Worm (Caenorhabditis elegans) whole organism, L4/young adult: Measurements from ENCODE around the gene F37A8.1.

ENCODE experiments used
- W03F9.2 ChIP-seq: fragments of 150-350 bp; optimal IDR thresholded peaks from 2 replicates; lab custom pipeline; 2014; ENCODE audit warnings: missing biosample characterization, missing genetic modification characterization
- dao-5 ChIP-seq: sonication (generic microtip); optimal IDR thresholded peaks from 2 replicates; lab custom pipeline; 2016; ENCODE audit warnings: missing genotype, missing genetic modification characterization, moderate library complexity, missing compliant biosample characterization
- him-1 ChIP-seq: sonication (generic microtip); optimal IDR thresholded peaks from 2 replicates; lab custom pipeline; 2016; ENCODE audit warnings: missing genotype, missing genetic modification reagents, missing genetic modification characterization, missing compliant biosample characterization

F37A8.1 gene

DNA sequence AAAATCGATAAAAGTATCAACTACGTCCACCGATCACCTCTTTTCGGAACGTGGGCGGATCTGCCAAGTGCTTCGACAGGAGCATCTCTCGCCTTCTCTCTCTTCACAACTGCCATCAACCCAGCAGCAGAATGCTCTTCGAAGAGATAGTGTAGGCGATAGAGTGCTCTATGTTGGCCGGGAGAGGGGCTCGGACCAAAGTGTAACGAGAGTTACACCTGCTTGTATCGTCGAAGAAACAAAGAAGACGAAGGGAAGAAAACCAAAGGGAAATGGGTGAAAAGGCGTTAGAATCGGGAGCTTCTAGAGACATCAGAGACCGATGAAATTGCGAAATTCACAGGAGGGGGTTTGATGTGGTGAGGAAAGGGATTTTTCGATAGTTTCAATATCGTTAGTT is 13.4 kb upstream of the F37A8.1 start:
- TF ChIP-seq him-1 (tag; lab: Kevin White, UChicago) (no peak), dao-5 (tag; lab: Kevin White, UChicago) (no peak), W03F9.2 (no peak)

DNA sequence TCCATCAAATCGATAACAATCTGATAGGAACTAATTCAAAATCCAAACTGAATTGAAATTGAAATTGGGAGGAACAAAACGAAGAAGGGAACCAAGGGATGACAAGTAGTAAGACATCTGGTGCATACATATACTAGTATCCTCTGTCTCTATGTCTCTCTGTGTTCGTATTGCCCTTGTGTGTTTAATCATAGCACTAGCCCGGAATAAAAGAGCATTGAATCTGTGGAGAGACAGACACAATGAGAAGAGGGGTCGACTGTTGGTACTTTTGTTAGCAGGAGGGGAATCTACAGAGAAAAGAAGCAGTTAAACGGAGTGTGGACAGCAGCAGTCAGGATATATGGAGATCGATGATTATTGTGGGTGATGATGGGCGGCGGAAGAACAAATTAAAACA is 12.5 kb upstream of the F37A8.1 start:
- TF ChIP-seq him-1 (tag; lab: Kevin White, UChicago) (no peak), dao-5 (tag; lab: Kevin White, UChicago) (no peak), W03F9.2 (no peak)

DNA sequence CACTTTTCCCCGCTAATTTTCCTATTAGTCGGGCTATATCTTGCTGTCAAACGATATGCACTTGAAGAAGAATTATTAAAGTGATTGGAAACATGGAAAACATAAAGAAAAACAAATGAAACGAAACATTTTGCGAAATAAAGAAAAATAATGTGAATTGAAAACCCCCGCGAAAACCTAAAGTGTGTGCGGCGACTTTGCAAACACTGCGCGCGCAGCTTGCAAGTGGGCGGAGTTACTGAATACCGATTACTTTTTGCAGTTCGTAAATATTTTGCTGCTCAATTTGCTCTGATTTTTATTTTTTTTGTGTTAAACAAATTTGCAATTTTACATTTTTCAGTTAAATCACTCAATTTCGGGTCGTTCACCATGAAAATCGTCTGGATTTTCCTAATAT is 11.6 kb upstream of the F37A8.1 start, which contains the start of gene ccdc-47:
ccdc-47 (plus strand) TSS at position 344 of the 400 bp plus-strand sequence.
- TF ChIP-seq dao-5 (tag; lab: Kevin White, UChicago), result no peak
- TF ChIP-seq him-1 (tag; lab: Kevin White, UChicago), result no peak
- TF ChIP-seq W03F9.2, result peak; percentile 85

DNA sequence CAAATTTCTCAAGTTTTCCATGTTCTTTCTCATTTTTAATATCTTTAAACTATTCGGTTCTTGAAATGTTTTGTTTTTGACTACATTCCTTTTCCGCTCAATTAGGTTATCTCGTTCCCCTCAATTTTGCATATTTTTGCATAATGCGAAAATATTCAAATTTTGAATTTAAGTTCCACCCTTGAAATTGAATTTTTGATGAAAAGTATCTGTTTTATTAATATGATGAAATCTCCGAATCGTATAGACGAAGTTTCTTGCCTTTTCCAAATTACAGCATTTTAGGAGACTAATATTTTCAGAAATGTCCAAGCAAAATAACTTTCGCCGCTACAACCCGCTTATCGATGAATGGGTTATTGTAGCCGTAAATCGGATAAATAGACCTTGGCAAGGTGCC is 9.7 kb upstream of the F37A8.1 start, which contains the start of gene ZK1058.3:
ZK1058.3 (plus strand) TSS at position 301 of the 400 bp plus-strand sequence.
- TF ChIP-seq W03F9.2 (no peak), dao-5 (tag; lab: Kevin White, UChicago) (no peak), him-1 (tag; lab: Kevin White, UChicago) (no peak)

DNA sequence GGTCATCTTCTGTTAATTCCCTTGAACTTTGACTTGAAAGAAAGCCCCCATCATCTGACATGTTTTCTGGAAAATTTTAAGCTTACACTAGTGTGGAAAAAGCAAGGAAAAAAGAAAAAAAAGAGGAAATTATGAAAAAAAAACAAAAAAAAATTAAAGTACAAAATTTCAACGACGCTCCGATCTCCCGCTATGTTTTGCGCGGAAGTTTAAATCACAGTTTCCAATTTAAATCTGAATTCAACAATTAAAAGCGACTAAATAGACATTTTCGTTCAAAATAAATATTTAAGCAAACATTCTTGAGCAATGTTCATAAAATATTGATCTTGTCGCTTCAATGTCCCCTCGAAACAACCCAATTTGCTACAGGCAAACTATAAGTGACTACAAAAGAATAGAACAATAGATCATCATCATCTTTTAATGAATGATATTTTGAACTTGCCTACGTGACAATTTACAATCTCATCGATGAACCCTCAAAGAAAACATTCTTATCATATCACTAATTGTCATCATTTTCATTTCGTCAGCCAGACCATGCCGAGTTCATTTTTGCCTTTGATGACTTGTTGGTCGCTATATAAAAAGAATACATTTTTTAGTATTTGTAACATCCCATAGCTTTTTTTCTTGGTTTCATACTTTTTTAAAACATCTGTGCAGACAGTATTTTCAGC is 6.4 kb upstream of the F37A8.1 start, which contains the start of the genes metl-6 and nit-1:
metl-6 (minus strand) TSS at position 66 of the 683 bp plus-strand sequence.
nit-1 (plus strand) TSS at position 562 of the 683 bp plus-strand sequence.
- TF ChIP-seq W03F9.2 (no peak), dao-5 (tag; lab: Kevin White, UChicago) (no peak), him-1 (tag; lab: Kevin White, UChicago) (no peak)

DNA sequence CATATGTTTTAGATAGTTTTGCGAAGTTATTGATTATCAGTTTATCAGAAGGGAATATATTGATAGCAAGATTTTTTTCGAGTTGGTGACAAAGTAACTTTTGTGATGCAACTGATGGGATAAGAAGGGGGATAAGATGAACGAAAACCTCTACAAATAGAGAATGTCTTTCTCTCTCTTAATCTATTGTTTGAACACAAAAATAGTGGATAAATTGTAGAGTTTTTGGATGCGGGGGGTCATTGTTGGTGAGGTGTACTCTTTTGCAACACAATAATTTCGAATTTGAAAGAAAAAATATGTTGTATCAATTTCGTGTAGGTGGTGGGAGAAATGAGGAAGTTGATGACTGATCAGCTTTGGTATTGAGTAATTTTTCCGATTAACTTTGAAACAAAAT is 2.1 kb upstream of the F37A8.1 start, which contains the start of gene ZK1058.9:
ZK1058.9 (minus strand) TSS at position 101 of the 400 bp plus-strand sequence.
- no peak for TF ChIP-seq dao-5 (tag; lab: Kevin White, UChicago)
- no peak for TF ChIP-seq him-1 (tag; lab: Kevin White, UChicago)
- TF ChIP-seq W03F9.2, result no peak

DNA sequence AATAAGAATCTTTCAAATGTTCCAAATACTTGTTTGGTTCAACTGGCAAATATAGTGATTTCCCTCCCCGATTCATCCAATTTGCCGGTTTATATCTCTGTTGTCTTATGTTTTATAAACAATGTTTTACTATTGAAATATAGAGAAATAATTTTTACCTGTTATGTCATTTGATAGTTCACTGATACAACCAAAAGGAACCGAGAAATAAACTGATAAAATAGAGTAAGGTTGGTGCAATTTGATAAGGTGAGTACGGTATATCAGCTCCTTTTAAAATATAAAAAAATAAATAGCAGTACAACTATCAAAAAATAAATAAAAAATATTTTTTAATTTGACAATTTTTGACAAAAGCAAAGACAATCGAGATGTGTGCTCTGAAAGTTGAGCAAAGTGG is 1.4 kb upstream of the F37A8.1 start:
- TF ChIP-seq dao-5 (tag; lab: Kevin White, UChicago), result no peak
- no peak for TF ChIP-seq him-1 (tag; lab: Kevin White, UChicago)
- no peak for TF ChIP-seq W03F9.2

DNA sequence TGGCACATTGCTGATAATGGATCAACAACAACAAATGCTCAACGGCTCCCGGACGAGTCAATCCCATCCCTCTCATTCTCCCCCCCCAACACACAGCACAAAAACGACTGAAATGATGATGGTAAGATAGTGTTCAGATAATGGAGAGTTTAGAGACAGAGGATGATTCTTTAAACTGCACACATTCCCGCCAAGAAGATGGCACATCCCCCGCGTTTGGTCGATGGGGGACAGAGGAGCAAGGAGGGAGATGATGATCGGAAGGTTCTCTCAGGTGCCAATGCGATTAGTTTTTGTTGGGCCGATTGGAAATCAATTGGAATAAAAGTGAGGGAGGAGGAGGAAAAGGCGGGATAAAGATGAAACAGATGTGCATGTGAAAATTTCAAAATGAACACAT is 786 bp upstream of the F37A8.1 start:
- no peak for TF ChIP-seq him-1 (tag; lab: Kevin White, UChicago)
- no peak for TF ChIP-seq W03F9.2
- TF ChIP-seq dao-5 (tag; lab: Kevin White, UChicago), result no peak

DNA sequence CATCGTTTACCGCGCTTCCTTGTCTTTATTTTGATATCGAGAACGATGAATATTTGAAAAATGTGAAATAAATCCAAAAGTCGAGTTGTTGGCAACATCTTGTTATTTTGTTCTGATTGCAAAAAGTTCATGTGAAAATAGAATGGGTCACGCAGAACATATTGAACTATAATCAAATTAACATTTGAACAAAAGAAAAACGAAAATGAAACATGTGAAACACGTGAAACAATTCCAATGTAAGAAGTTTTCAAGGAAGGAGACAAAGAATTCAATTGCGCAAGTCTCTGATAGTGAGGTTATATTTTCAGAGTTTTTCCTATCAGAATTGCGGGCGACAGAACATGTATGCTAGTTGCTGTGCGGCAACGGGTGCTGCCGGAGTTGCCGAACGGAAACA is 3.2 kb downstream of the F37A8.1 start, which contains the start of gene F37A8.2:
F37A8.2 (minus strand) TSS at position 101 of the 400 bp plus-strand sequence.
- TF ChIP-seq dao-5 (tag; lab: Kevin White, UChicago) (no peak), him-1 (tag; lab: Kevin White, UChicago) (no peak), W03F9.2 (no peak)

DNA sequence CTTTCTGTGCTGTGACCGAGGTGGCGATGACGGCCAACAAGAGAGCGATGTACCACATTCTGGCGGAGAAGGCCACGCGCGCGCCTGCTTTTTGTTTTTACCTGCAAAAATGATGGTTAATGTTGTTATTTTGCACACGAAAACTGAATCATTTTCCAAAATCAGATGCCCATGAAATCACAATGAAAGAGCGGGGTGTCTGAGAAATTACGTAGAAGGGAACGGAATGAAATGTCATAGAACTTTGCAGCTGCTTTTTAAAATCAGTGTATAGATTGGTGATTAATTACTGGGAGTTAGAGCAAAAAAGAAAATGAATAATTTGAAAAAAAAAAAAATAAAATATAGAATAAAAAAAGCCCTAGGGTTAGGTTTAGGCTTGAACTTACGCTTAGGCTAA is 7.6 kb downstream of the F37A8.1 start, which contains the start of gene npl-10:
npl-10 (minus strand) TSS at position 101 of the 400 bp plus-strand sequence.
- TF ChIP-seq dao-5 (tag; lab: Kevin White, UChicago) (no peak), W03F9.2 (no peak), him-1 (tag; lab: Kevin White, UChicago) (no peak)

DNA sequence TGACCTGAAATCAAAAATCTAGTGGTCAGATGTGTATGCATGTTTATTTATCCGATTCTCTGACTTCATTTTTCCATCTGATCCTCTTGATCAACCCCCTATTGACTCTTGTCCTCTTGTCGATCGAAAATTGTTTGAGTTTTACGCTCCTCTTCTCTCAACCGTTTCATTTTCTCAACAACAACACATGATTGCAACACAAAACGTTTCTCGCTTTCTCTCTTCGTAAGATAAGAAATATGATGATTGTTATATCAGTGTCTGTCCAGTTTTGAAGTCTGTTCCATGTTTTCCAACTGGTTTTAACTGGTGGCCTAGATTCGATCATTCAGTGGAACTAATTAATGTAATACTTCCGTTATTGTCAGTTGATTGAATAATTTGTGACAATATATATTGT is 23.8 kb downstream of the F37A8.1 start:
- TF ChIP-seq him-1 (tag; lab: Kevin White, UChicago), result no peak
- no peak for TF ChIP-seq dao-5 (tag; lab: Kevin White, UChicago)
- no peak for TF ChIP-seq W03F9.2

DNA sequence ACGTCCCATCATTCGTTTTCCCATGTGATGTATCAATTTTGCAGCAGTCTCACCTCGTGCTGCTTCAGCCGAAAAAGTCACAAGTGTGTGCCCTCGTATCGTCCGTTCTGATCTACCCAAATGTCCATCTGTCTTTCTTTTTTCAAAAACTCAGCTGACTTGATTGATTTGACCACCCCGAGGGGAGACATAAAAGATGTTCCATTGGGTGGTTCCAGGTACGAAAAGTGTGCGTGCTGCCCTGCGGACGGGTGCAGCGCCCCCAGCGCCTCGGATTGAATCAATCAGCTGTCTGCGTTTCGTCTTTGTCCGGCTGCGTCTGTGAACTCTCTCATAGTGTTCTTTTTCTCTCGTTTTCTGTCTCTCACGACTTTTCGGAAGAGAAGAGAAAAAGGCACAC is 25.0 kb downstream of the F37A8.1 start:
- TF ChIP-seq him-1 (tag; lab: Kevin White, UChicago) (peak; percentile 26), dao-5 (tag; lab: Kevin White, UChicago) (no peak)

DNA sequence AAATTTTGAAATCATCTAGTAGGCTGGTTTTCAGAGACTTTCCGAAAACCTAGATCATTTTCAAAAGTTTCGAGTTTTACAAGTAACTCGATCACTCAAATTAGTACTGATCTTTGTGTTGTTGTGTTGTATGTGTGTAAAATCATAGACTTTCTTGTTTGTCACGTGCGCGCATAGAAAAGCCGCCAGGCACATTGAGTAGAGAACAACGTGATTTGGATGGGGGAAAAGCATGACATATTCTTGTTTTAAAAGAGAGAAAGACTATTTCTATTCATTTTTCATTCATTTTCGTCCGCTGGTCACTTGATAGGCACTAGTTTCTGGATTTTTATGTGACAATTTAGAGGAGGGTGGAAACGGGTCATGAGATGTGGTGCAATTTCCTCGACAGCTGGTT is 26.0 kb downstream of the F37A8.1 start:
- TF ChIP-seq dao-5 (tag; lab: Kevin White, UChicago) (no peak), W03F9.2 (no peak), him-1 (tag; lab: Kevin White, UChicago) (no peak)

DNA sequence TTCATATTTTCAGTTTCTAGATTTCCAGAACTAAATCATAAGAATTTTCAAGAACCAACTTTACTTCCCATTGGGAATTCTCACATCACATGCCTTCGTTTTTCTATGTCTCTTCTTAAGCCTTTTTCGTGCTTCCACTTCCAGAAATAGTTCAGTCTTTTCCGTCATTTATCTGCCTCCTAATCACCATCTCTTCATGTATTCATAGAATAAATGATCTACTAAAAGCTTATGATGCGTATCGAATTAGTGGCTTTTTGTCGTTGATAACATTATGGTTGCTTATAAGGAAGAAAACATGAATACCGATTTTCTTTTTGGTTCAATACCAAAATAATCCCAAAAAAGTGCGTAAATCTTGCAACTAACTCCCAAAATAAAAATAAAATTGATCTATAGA is 26.6 kb downstream of the F37A8.1 start:
- no peak for TF ChIP-seq W03F9.2
- no peak for TF ChIP-seq him-1 (tag; lab: Kevin White, UChicago)
- TF ChIP-seq dao-5 (tag; lab: Kevin White, UChicago), result no peak
